Worm (Caenorhabditis elegans) whole organism, early embryonic: ENCODE results near the gene H12D21.10.
"Not testable (repeated sequence)": the region's sequence is repeated elsewhere in the genome, so short reads cannot be mapped to it uniquely, and the experiment has no call there.

Source experiments
- B0310.2 ChIP-seq: sonication (generic microtip); optimal IDR thresholded peaks from 2 replicates; lab custom pipeline; 2016; ENCODE audit warnings: mild to moderate bottlenecking, missing genetic modification characterization, missing compliant biosample characterization
- F13C5.2 ChIP-seq: sonication (generic microtip); optimal IDR thresholded peaks from 2 replicates; lab custom pipeline; 2017; ENCODE audit warnings: mild to moderate bottlenecking, missing genetic modification characterization, inconsistent platforms, missing compliant biosample characterization
- aly-1 ChIP-seq: sonication (generic microtip); optimal IDR thresholded peaks from 2 replicates; lab custom pipeline; 2016; ENCODE audit warnings: missing genetic modification characterization, missing compliant biosample characterization
- ama-1 ChIP-seq: fragments of 150-350 bp; optimal IDR thresholded peaks from 2 replicates; lab custom pipeline; 2014
- ceh-13 ChIP-seq: fragments of 200-800 bp; sonication (Bioruptor generic); optimal IDR thresholded peaks from 2 replicates; lab custom pipeline; 2018; ENCODE audit warnings: mild to moderate bottlenecking, missing genetic modification characterization, missing compliant biosample characterization
- ceh-36 ChIP-seq: sonication (generic microtip); optimal IDR thresholded peaks from 2 replicates; lab custom pipeline; 2016; ENCODE audit warnings: missing genetic modification characterization, inconsistent platforms, missing compliant biosample characterization
- ets-7 ChIP-seq: sonication (generic microtip); optimal IDR thresholded peaks from 2 replicates; lab custom pipeline; 2016; ENCODE audit warnings: missing genotype, missing genetic modification characterization, missing compliant biosample characterization
- flt-1 ChIP-seq: fragments of 200-800 bp; sonication (Bioruptor generic); IDR thresholded peaks from 2 replicates; pipeline ENCODE4 v1.3.6; 2022; ENCODE audit warnings: missing genetic modification characterization, missing compliant biosample characterization
- hmbx-1 ChIP-seq: sonication (generic microtip); optimal IDR thresholded peaks from 2 replicates; lab custom pipeline; 2016; ENCODE audit warnings: mild to moderate bottlenecking, missing genetic modification characterization, missing compliant biosample characterization
- hmg-4 ChIP-seq: fragments of 200-800 bp; sonication (Bioruptor generic); optimal IDR thresholded peaks from 2 replicates; lab custom pipeline; 2018; ENCODE audit warnings: mild to moderate bottlenecking, missing genetic modification characterization, missing compliant biosample characterization
- hnd-1 ChIP-seq: sonication (generic microtip); optimal IDR thresholded peaks from 2 replicates; lab custom pipeline; 2016; ENCODE audit warnings: missing genetic modification characterization, missing compliant biosample characterization
- pes-1 ChIP-seq: fragments of 200-800 bp; sonication (Bioruptor generic); IDR thresholded peaks from 2 replicates; pipeline ENCODE4 v1.3.6; 2022; ENCODE audit warnings: missing genetic modification reagents, missing genetic modification characterization, missing compliant biosample characterization
- scrt-1 ChIP-seq: fragments of 200-800 bp; sonication (Bioruptor generic); IDR thresholded peaks from 2 replicates; pipeline ENCODE4 v1.3.6; 2022; ENCODE audit warnings: missing genetic modification characterization, missing compliant biosample characterization
- sea-1 ChIP-seq: fragments of 200-800 bp; sonication (Bioruptor generic); conservative IDR thresholded peaks from 2 replicates; pipeline ENCODE4 v1.3.6; 2022; ENCODE audit warnings: missing genetic modification characterization, missing compliant biosample characterization
- tbx-11 ChIP-seq: fragments of 200-800 bp; sonication (Bioruptor generic); IDR thresholded peaks from 2 replicates; pipeline ENCODE4 v1.3.6; 2022; ENCODE audit warnings: missing genetic modification characterization, missing compliant biosample characterization
- tbx-37 ChIP-seq: fragments of 200-800 bp; sonication (Bioruptor generic); conservative IDR thresholded peaks from 2 replicates; pipeline ENCODE4 v1.3.6; 2022; ENCODE audit warnings: missing genetic modification reagents, missing genetic modification characterization, missing compliant biosample characterization
- tra-4 ChIP-seq: sonication (generic microtip); optimal IDR thresholded peaks from 2 replicates; lab custom pipeline; 2017; ENCODE audit warnings: missing genetic modification characterization, missing compliant biosample characterization

The H12D21.10 gene

DNA sequence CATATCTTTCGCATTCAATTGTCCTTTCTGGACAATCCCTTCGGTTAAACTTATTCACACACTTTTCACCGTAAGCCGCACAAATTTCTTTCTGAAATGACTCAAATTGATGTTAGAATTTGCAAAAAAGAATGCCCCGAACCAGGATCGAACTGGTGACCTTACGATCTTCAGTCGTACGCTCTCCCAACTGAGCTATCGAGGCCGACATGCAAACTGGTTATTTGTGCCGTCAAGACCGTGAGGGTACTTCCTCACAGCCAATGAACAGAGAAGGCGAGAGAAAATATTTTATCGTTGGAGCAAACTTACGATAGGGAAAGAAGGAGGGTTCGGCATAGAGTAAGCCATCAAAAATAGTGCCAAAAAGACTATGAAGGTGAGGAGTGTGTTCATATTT is 23.3 kb upstream of the H12D21.10 start:
- peak; percentile 45; the same call in 1 of the 2 replicates for TF ChIP-seq tbx-11 (GFP tag; lab: Robert Waterston, UW)
- TF ChIP-seq B0310.2 (tag; lab: Kevin White, UChicago) = peak; percentile 72
- peak; percentile 74 for TF ChIP-seq scrt-1 (GFP tag; lab: Robert Waterston, UW)
- no peak for TF ChIP-seq ama-1 (lab: Kevin White, UChicago)
- no peak for TF ChIP-seq aly-1 (tag; lab: Kevin White, UChicago)
- TF ChIP-seq hnd-1 (tag; lab: Kevin White, UChicago) = no peak
- peak; percentile 44 for TF ChIP-seq F13C5.2
- peak; percentile 30 for TF ChIP-seq ceh-13 (GFP tag; lab: Kevin White, UChicago)
- TF ChIP-seq flt-1 = peak; percentile 73
- peak; percentile 49; the same call in 1 of the 2 replicates for TF ChIP-seq tbx-37 (GFP tag; lab: Robert Waterston, UW)
- TF ChIP-seq hmg-4 (GFP tag; lab: Kevin White, UChicago) = peak; percentile 41
- TF ChIP-seq pes-1 = peak; percentile 83
- TF ChIP-seq ceh-36 (tag; lab: Kevin White, UChicago) = peak; percentile 53
- no peak for TF ChIP-seq hmbx-1 (tag; lab: Kevin White, UChicago)

DNA sequence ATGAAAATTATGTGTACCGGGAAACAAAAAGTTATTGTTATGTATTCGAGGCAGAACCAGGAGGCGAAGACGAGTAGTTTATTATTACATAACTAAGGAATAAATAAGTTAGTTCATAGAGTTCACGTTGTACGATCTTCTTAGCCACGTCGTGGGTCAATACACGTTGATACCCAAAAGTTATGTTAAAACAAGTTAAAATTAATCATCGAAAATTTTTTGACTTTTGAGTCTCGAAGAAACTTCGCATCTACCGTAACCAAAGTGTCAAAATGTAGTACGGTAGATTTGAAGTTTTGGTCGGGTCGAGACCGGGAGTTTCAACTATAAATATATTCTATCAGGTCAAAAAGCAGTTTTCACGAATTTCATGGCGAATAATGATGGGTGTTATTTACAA is 22.9 kb upstream of the H12D21.10 start, which contains the start of gene ZC412.10:
ZC412.10 (minus strand) TSS at position 101 of the 400 bp plus-strand sequence.
- TF ChIP-seq tbx-11 (GFP tag; lab: Robert Waterston, UW); scrt-1 (GFP tag; lab: Robert Waterston, UW); ceh-13 (GFP tag; lab: Kevin White, UChicago): not testable (repeated sequence)

DNA sequence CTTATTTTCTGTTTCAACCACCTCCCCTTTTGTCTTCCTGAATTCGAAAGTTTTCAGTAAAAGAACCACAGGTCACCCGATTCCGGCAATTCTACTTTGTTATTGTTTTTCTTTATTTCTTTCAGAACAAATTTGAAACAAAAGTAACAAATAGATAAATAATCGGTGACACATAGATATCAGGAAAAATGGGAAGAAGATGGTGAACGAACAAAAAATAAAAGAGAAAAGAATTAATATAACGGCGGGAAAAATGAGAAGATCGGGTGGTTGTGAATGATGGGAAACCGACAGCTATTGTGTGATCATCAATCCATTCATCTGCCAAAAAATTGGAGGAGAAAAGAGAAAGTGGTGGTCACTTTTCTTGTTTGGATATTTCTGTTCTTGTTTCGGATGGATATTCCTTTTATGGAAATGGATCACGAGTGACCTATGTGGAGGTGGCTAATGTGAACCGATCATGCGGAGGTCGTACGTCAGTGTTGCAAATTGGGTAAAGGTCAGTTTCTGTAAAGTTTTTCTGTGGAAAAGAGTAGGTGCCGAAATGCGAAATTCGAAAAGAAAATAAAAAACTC is 22.3 kb upstream of the H12D21.10 start:
- no peak for TF ChIP-seq aly-1 (tag; lab: Kevin White, UChicago)
- no peak for TF ChIP-seq scrt-1 (GFP tag; lab: Robert Waterston, UW)
- no peak for TF ChIP-seq hnd-1 (tag; lab: Kevin White, UChicago)
- no peak for TF ChIP-seq tbx-37 (GFP tag; lab: Robert Waterston, UW)
- TF ChIP-seq ceh-36 (tag; lab: Kevin White, UChicago) = no peak
- TF ChIP-seq ama-1 (lab: Kevin White, UChicago) = no peak
- TF ChIP-seq pes-1 = no peak
- no peak for TF ChIP-seq tra-4 (tag; lab: Kevin White, UChicago)
- TF ChIP-seq F13C5.2 = no peak
- TF ChIP-seq tbx-11 (GFP tag; lab: Robert Waterston, UW) = no peak
- TF ChIP-seq B0310.2 (tag; lab: Kevin White, UChicago) = no peak
- no peak for TF ChIP-seq ets-7 (tag; lab: Kevin White, UChicago)
- TF ChIP-seq flt-1 = no peak
- TF ChIP-seq hmg-4 (GFP tag; lab: Kevin White, UChicago) = no peak
- TF ChIP-seq ceh-13 (GFP tag; lab: Kevin White, UChicago) = no peak
- TF ChIP-seq hmbx-1 (tag; lab: Kevin White, UChicago) = no peak
- no peak for TF ChIP-seq sea-1 (GFP tag; lab: Robert Waterston, UW)

DNA sequence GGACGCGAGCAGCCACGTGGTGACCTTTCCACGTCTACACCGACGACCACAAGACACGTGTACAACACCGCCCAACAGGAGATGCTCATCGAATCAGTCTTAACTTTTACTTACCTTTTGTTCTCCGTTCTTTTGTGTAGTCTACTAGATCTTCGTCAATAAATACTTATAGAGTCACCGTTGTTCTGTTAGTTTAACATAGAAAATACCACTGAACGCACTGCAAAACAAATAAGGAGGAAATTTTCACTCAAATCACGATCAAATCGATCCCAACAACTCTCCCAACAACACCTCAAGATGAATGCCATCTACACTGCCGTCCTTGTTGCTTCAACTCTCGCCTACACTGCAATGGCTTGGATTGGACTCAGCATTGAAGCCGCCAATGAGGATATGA is 8.8 kb upstream of the H12D21.10 start, which contains the start of gene nspa-2:
nspa-2 (plus strand) TSS at position 301 of the 400 bp plus-strand sequence.
- not testable (repeated sequence) for TF ChIP-seq ets-7 (tag; lab: Kevin White, UChicago); ama-1 (lab: Kevin White, UChicago); hmg-4 (GFP tag; lab: Kevin White, UChicago)

DNA sequence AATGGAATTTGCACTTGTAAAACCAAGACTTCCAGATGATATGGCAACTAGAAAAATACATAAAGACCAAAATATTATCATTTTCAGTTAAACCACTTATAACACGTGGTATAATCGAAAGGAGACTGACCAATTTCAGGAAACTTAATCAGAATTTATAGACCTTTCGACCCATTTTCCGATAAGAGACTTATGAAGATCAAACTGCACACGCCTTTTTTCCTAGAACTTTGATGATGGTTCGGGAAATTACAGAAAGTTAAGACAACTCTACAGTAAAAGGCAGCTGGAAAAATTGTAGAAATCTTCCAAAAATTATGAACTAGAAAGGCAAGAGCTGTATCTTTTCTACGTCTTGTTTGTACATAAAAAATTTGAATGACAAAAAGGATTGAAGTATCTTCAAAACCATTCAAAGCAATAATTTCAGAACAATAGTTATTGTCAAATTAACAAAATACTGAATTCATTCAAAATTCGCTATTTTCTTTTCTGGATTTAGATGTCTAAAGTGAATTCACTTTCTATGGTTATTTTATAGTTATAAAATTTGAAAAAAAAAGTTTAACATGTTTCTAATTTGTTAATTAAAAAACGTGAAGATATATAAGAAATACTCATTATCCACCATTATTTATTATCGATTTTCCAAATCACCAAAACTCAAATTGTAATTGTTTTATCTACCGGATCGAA is 6.1 kb upstream of the H12D21.10 start, which contains the start of the genes mpst-2 and H12D21.5:
mpst-2 (minus strand) TSS at position 101 of the 696 bp plus-strand sequence.
H12D21.5 (plus strand) TSS at position 646 of the 696 bp plus-strand sequence.
- TF ChIP-seq pes-1 (no peak), tbx-11 (GFP tag; lab: Robert Waterston, UW) (no peak), flt-1 (no peak), hnd-1 (tag; lab: Kevin White, UChicago) (no peak), ets-7 (tag; lab: Kevin White, UChicago) (no peak), F13C5.2 (no peak)

DNA sequence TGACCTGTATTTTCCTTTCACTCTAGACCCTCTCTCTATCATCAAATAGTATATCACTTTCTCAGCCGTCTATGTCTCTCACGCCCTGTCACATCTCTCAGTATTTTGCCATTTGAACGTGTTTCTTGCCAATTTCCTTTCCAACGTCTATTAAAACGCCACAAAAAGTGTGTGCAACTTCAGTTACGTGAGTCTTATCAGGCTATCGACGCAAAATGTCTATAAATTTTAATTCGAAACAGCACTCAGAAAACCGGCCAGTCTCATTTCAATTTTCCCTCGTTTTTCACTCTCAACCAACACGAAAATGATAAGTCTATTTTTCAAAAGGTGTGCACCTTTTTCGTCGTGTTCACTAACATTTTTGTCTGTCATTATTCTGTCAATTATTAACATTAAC is 4.0 kb upstream of the H12D21.10 start, which contains the start of gene mpst-3:
mpst-3 (plus strand) TSS at position 91 of the 400 bp plus-strand sequence.
- TF ChIP-seq ama-1 (lab: Kevin White, UChicago) (no peak), hnd-1 (tag; lab: Kevin White, UChicago) (no peak)

DNA sequence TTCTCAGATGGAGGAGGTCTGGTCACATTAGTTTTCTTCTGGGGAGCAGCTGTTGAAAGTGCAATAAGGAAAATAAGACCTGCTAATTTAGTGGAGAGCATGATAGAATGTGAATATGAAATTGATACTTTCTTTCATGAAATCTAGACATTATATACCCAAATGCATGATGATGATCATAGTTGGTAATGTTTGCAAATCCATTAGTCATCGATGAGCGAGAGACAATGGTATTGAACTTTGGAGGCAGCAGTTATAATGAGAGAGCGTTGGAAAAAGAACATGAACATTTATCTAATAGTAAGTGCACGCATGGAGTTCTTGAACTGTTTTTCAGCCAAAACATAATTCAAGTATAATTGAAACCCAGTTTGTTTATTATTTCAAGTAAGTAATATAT is 1.9 kb upstream of the H12D21.10 start, which contains the start of gene H12D21.6:
H12D21.6 (minus strand) TSS at position 101 of the 400 bp plus-strand sequence.
- TF ChIP-seq flt-1 (no peak), hnd-1 (tag; lab: Kevin White, UChicago) (no peak), tra-4 (tag; lab: Kevin White, UChicago) (no peak), sea-1 (GFP tag; lab: Robert Waterston, UW) (no peak)

DNA sequence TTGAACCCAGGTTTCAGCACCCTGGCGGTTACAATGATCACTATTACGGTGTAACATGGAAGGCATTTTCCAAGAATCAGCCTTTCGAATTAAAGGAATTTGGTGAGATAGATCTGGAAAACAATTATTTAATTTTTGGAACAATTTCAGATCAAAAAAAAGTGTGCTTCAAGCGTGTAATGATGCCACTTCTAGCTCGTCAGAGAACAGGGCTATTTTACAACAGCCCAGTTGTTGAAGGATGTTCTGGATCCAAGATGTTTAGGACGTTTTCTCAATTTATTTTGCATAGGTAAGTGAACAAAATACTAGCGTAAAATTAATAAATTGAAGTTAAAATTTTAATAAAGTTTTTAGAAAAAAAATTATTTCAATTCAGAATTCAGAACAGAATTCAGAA is 1.3 kb downstream of the H12D21.10 start:
- TF ChIP-seq ama-1 (lab: Kevin White, UChicago) (no peak), B0310.2 (tag; lab: Kevin White, UChicago) (no peak), tra-4 (tag; lab: Kevin White, UChicago) (no peak), tbx-37 (GFP tag; lab: Robert Waterston, UW) (no peak), hnd-1 (tag; lab: Kevin White, UChicago) (no peak), ceh-13 (GFP tag; lab: Kevin White, UChicago) (no peak), scrt-1 (GFP tag; lab: Robert Waterston, UW) (no peak), pes-1 (no peak), flt-1 (no peak), sea-1 (GFP tag; lab: Robert Waterston, UW) (no peak), ceh-36 (tag; lab: Kevin White, UChicago) (no peak), aly-1 (tag; lab: Kevin White, UChicago) (no peak), tbx-11 (GFP tag; lab: Robert Waterston, UW) (no peak), hmbx-1 (tag; lab: Kevin White, UChicago) (no peak), hmg-4 (GFP tag; lab: Kevin White, UChicago) (no peak), ets-7 (tag; lab: Kevin White, UChicago) (no peak), F13C5.2 (no peak)
